Worm (Caenorhabditis elegans): Measurements from ENCODE around the gene Y17D7B.3.

ce11 chrV:18782747-18783146, 3.8 kb downstream of the Y17D7B.3 start:
- no peak for TF ChIP-seq unc-62 (GFP tag; optimal IDR thresholded peaks at IDR 0.05)
- no peak for TF ChIP-seq unc-39 (tag; optimal IDR thresholded peaks at IDR 0.05)
- no peak for TF ChIP-seq pha-4 (tag; optimal IDR thresholded peaks at IDR 0.05)

Data from whole organism, mixed stage, embryonic.